2 fruit fly cellular contexts compared by ENCODE assay signal in the genomic region with DNA sequence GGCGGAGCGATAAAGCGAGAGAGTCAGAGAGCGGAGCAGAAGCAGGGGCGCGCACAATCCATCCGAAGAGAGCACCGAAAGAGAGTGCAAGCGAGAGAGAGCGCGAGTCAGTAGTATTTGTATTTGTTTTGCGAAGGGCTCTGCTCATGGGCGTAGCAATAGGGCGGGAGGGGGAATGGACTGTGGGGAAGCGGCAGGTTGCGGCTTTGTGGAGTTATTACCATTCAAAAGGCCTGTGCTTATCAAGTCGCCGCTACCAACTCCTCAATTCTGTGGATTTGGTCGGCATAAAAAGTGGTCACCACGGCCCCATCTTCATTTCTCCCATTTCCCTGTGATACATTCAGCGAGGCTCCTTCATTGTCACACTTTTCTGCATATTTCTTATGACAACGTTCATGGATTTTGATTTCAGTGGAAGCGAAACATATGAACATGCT.
TF ChIP-seq lines count a peak whose summit lies in the region.

No protein-coding gene starts in this region.

TF ChIP-seq in whole organism, embryonic, 481 proteins besides CTCF, POLR2A, EP300 and RAD21 (continued from another document and continues in another):
- TF ChIP-seq NfI (GFP tag; optimal IDR thresholded peaks at IDR 0.05; lab: Kevin White, UChicago), result peak; percentile 4
- peak; percentile 17 for TF ChIP-seq nmo (GFP tag; optimal IDR thresholded peaks at IDR 0.05; lab: Kevin White, UChicago)
- TF ChIP-seq CG9727 (GFP tag; optimal IDR thresholded peaks at IDR 0.05; lab: Kevin White, UChicago), result peak; percentile 20
- TF ChIP-seq sens (GFP tag; lab: Kevin White, UChicago), result no peak
- peak; percentile 66; the same call in 3 of the 4 replicates for TF ChIP-seq Gug (GFP tag; IDR thresholded peaks at IDR 0.05; lab: Robert Waterston, UW)
- no peak for TF ChIP-seq Kr (GFP tag; optimal IDR thresholded peaks at IDR 0.05; lab: Kevin White, UChicago)
- TF ChIP-seq CG3838 (GFP tag; optimal IDR thresholded peaks at IDR 0.05; lab: Kevin White, UChicago), result no peak
- TF ChIP-seq Med (GFP tag; lab: Kevin White, UChicago), result peak; percentile 68
- TF ChIP-seq zfh2 (GFP tag; optimal IDR thresholded peaks at IDR 0.05; lab: Kevin White, UChicago), result peak; percentile 17
- no peak for TF ChIP-seq crp (GFP tag; optimal IDR thresholded peaks at IDR 0.05; lab: Kevin White, UChicago)
- TF ChIP-seq CG31365 (tag; optimal IDR thresholded peaks at IDR 0.05; lab: Kevin White, UChicago), result peak; percentile 3
- peak; percentile 66; the same call in 2 of the 3 replicates for TF ChIP-seq dysf (GFP tag; IDR thresholded peaks at IDR 0.05; lab: Robert Waterston, UW)
- TF ChIP-seq peb (GFP tag; IDR thresholded peaks at IDR 0.05; lab: Robert Waterston, UW), result no peak
- TF ChIP-seq org-1 (GFP tag; optimal IDR thresholded peaks at IDR 0.05; lab: Kevin White, UChicago), result peak; percentile 62
- no peak for TF ChIP-seq chm (GFP tag; IDR thresholded peaks at IDR 0.05; lab: Robert Waterston, UW)
- TF ChIP-seq Ptx1 (GFP tag; IDR thresholded peaks at IDR 0.05; lab: Robert Waterston, UW), result peak; percentile 62
- peak; percentile 44 for TF ChIP-seq CG11504 (tag; optimal IDR thresholded peaks at IDR 0.05; lab: Kevin White, UChicago)
- TF ChIP-seq Drgx (GFP tag; IDR thresholded peaks at IDR 0.05; lab: Robert Waterston, UW), result peak; percentile 35; the same call in 1 of the 2 replicates
- peak; percentile 66 for TF ChIP-seq HHEX (GFP tag; optimal IDR thresholded peaks at IDR 0.05; lab: Kevin White, UChicago)
- no peak for TF ChIP-seq bigmax (GFP tag; optimal IDR thresholded peaks at IDR 0.05; lab: Kevin White, UChicago)
- no peak for TF ChIP-seq esg (GFP tag; conservative IDR thresholded peaks at IDR 0.05; lab: Robert Waterston, UW)
- TF ChIP-seq sd (tag; optimal IDR thresholded peaks at IDR 0.05; lab: Kevin White, UChicago), result peak; percentile 25
- 0 out of 2 replicates have a peak, but pooled peaks have one; percentile 39 for TF ChIP-seq stc (GFP tag; IDR thresholded peaks at IDR 0.05; lab: Robert Waterston, UW)
- TF ChIP-seq emc (GFP tag; optimal IDR thresholded peaks at IDR 0.05; lab: Kevin White, UChicago), result no peak
- peak; percentile 55 for TF ChIP-seq Hand (GFP tag; optimal IDR thresholded peaks at IDR 0.05; lab: Kevin White, UChicago)
- TF ChIP-seq CG6813 (GFP tag; optimal IDR thresholded peaks at IDR 0.05; lab: Kevin White, UChicago), result peak; percentile 1
- 0 out of 2 replicates have a peak, but pooled peaks have one; percentile 12 for TF ChIP-seq ranshi (GFP tag; IDR thresholded peaks at IDR 0.05; lab: Robert Waterston, UW)
- peak; percentile 2; the same call in 1 of the 2 replicates for TF ChIP-seq CG4360 (GFP tag; IDR thresholded peaks at IDR 0.05; lab: Robert Waterston, UW)
- TF ChIP-seq shn (GFP tag; optimal IDR thresholded peaks at IDR 0.05; lab: Kevin White, UChicago), result no peak
- peak; percentile 59 for TF ChIP-seq row (GFP tag; IDR thresholded peaks at IDR 0.05; lab: Robert Waterston, UW)
- no peak for TF ChIP-seq Spps (tag; optimal IDR thresholded peaks at IDR 0.05; lab: Kevin White, UChicago)
- TF ChIP-seq Sox102F (GFP tag; optimal IDR thresholded peaks at IDR 0.05; lab: Kevin White, UChicago), result peak; percentile 22
- peak; percentile 38 for TF ChIP-seq lilli (GFP tag; optimal IDR thresholded peaks at IDR 0.05; lab: Kevin White, UChicago)
- peak; percentile 8 for TF ChIP-seq Abd-B (GFP tag; optimal IDR thresholded peaks at IDR 0.05; lab: Kevin White, UChicago)
- peak; percentile 54 for TF ChIP-seq CG10147 (GFP tag; optimal IDR thresholded peaks at IDR 0.05; lab: Kevin White, UChicago)
- TF ChIP-seq Fer2 (tag; optimal IDR thresholded peaks at IDR 0.05; lab: Kevin White, UChicago), result no peak
- TF ChIP-seq Dek (tag; optimal IDR thresholded peaks at IDR 0.05; lab: Kevin White, UChicago), result peak; percentile 18
- TF ChIP-seq CG9932 (GFP tag; IDR thresholded peaks at IDR 0.05; lab: Robert Waterston, UW), result peak; percentile 61
- TF ChIP-seq onecut (GFP tag; IDR thresholded peaks at IDR 0.05; lab: Robert Waterston, UW), result peak; percentile 5; the same call in 1 of the 2 replicates
- peak; percentile 23 for TF ChIP-seq az2 (GFP tag; optimal IDR thresholded peaks at IDR 0.05; lab: Kevin White, UChicago)
- TF ChIP-seq vvl (GFP tag; IDR thresholded peaks at IDR 0.05; lab: Robert Waterston, UW), result peak; percentile 42
- no peak for TF ChIP-seq tin (GFP tag; optimal IDR thresholded peaks at IDR 0.05; lab: Kevin White, UChicago)
- no peak for TF ChIP-seq prd (optimal IDR thresholded peaks at IDR 0.05; lab: Kevin White, UChicago)
- TF ChIP-seq prd (GFP tag; IDR thresholded peaks at IDR 0.05; lab: Robert Waterston, UW), result peak; percentile 60; the same call in 2 of the 3 replicates
- TF ChIP-seq unpg (GFP tag; optimal IDR thresholded peaks at IDR 0.05; lab: Kevin White, UChicago), result peak; percentile 35
- TF ChIP-seq ind (GFP tag; optimal IDR thresholded peaks at IDR 0.05; lab: Kevin White, UChicago), result peak; percentile 56
- peak; percentile 69 for TF ChIP-seq slbo (GFP tag; IDR thresholded peaks at IDR 0.05; lab: Robert Waterston, UW)
- TF ChIP-seq knrl (GFP tag; IDR thresholded peaks at IDR 0.05; lab: Robert Waterston, UW; ENCODE audit: partially characterized antibody), result no peak
- TF ChIP-seq otp (GFP tag; IDR thresholded peaks at IDR 0.05; lab: Robert Waterston, UW), result peak; percentile 9; the same call in 1 of the 3 replicates
- TF ChIP-seq CG10431 (GFP tag; optimal IDR thresholded peaks at IDR 0.05; lab: Kevin White, UChicago), result no peak
- TF ChIP-seq CG8290 (GFP tag; optimal IDR thresholded peaks at IDR 0.05; lab: Kevin White, UChicago), result no peak
- TF ChIP-seq CG8290 (tag; optimal IDR thresholded peaks at IDR 0.05; lab: Kevin White, UChicago), result peak in 1 of 2 experiments; percentile 54
- peak; percentile 6 for TF ChIP-seq CG7786 (GFP tag; optimal IDR thresholded peaks at IDR 0.05; lab: Kevin White, UChicago)
- TF ChIP-seq Fer1 (GFP tag; optimal IDR thresholded peaks at IDR 0.05; lab: Kevin White, UChicago), result peak; percentile 71
- 0 out of 2 replicates have a peak, but pooled peaks have one; percentile 7 for TF ChIP-seq ttk (GFP tag; IDR thresholded peaks at IDR 0.05; lab: Robert Waterston, UW)
- peak; percentile 47 for TF ChIP-seq CG4730 (GFP tag; IDR thresholded peaks at IDR 0.05; lab: Robert Waterston, UW)
- TF ChIP-seq cwo (GFP tag; optimal IDR thresholded peaks at IDR 0.05; lab: Kevin White, UChicago), result peak; percentile 59
- TF ChIP-seq Meics (GFP tag; optimal IDR thresholded peaks at IDR 0.05; lab: Kevin White, UChicago), result peak; percentile 63
- peak; percentile 24 for TF ChIP-seq CG12299 (tag; optimal IDR thresholded peaks at IDR 0.05; lab: Kevin White, UChicago)
- no peak for TF ChIP-seq HmgD (GFP tag; optimal IDR thresholded peaks at IDR 0.05; lab: Kevin White, UChicago)
- TF ChIP-seq CG18619 (GFP tag; optimal IDR thresholded peaks at IDR 0.05; lab: Kevin White, UChicago), result peak; percentile 32
- peak; percentile 11 for TF ChIP-seq oc (tag; optimal IDR thresholded peaks at IDR 0.05; lab: Kevin White, UChicago)

TF ChIP-seq in whole organism, prepupa, 60 proteins besides CTCF, POLR2A, EP300 and RAD21 (continued from another document):
- peak; percentile 76 for TF ChIP-seq acj6 (GFP tag; optimal IDR thresholded peaks at IDR 0.05; lab: Kevin White, UChicago)
- peak; percentile 76 for TF ChIP-seq fkh (GFP tag; optimal IDR thresholded peaks at IDR 0.05; lab: Kevin White, UChicago)
- peak; percentile 37 for TF ChIP-seq Blimp-1 (GFP tag; optimal IDR thresholded peaks at IDR 0.05; lab: Kevin White, UChicago)
- no peak for TF ChIP-seq Hr38 (GFP tag; optimal IDR thresholded peaks at IDR 0.05; lab: Kevin White, UChicago)
- peak; percentile 60 for TF ChIP-seq CG34406 (GFP tag; optimal IDR thresholded peaks at IDR 0.05; lab: Kevin White, UChicago)
- peak; percentile 67 for TF ChIP-seq CG31627 (GFP tag; optimal IDR thresholded peaks at IDR 0.05; lab: Kevin White, UChicago)
- TF ChIP-seq topi (GFP tag; optimal IDR thresholded peaks at IDR 0.05; lab: Kevin White, UChicago), result peak; percentile 43
- peak; percentile 77 for TF ChIP-seq Sox15 (GFP tag; optimal IDR thresholded peaks at IDR 0.05; lab: Kevin White, UChicago)
- TF ChIP-seq Smox (GFP tag; optimal IDR thresholded peaks at IDR 0.05; lab: Kevin White, UChicago), result peak; percentile 27
- peak; percentile 38 for TF ChIP-seq CG16779 (tag; optimal IDR thresholded peaks at IDR 0.05; lab: Kevin White, UChicago)
